Fruit fly (Drosophila melanogaster): ENCODE data around the gene RPA2.

RPA2 gene

dm6 chr2L:20944886-20945558 is 19.1 kb upstream of the RPA2 start (continued):
- TF ChIP-seq CG8281 (tag; optimal IDR thresholded peaks at IDR 0.05) (no peak), CG12155 (GFP tag; optimal IDR thresholded peaks at IDR 0.05) (no peak), usp (GFP tag; optimal IDR thresholded peaks at IDR 0.05) (no peak), en (GFP tag; optimal IDR thresholded peaks at IDR 0.05) (no peak), H15 (GFP tag; IDR thresholded peaks at IDR 0.05) (no peak), cg (GFP tag; optimal IDR thresholded peaks at IDR 0.05) (no peak), gcm (GFP tag; optimal IDR thresholded peaks at IDR 0.05) (peak; percentile 42), phol (tag; optimal IDR thresholded peaks at IDR 0.05) (peak; percentile 68), Trl (optimal IDR thresholded peaks at IDR 0.05) (peak in 1 of 2 experiments; percentile 35), Trl (GFP tag; optimal IDR thresholded peaks at IDR 0.05) (peak; percentile 2), CG15601 (tag; optimal IDR thresholded peaks at IDR 0.05) (peak; percentile 70), nau (GFP tag; optimal IDR thresholded peaks at IDR 0.05) (peak; percentile 21), B-H1 (GFP tag; IDR thresholded peaks at IDR 0.05) (no peak), kay (GFP tag; optimal IDR thresholded peaks at IDR 0.05) (no peak), CrebB (tag; optimal IDR thresholded peaks at IDR 0.05) (no peak), HLH4C (GFP tag; IDR thresholded peaks at IDR 0.05; ENCODE audit: partially characterized antibody) (no peak), pho (GFP tag; optimal IDR thresholded peaks at IDR 0.05) (no peak), seq (GFP tag; IDR thresholded peaks at IDR 0.05) (no peak), CG4360 (GFP tag; IDR thresholded peaks at IDR 0.05) (no peak), zf30C (GFP tag; optimal IDR thresholded peaks at IDR 0.05) (peak; percentile 65), scrt (GFP tag; optimal IDR thresholded peaks at IDR 0.05) (peak; percentile 66), vvl (GFP tag; IDR thresholded peaks at IDR 0.05) (0 out of 2 replicates have a peak, but pooled peaks have one; percentile 39), odd (GFP tag; optimal IDR thresholded peaks at IDR 0.05) (no peak), TFAM (GFP tag; optimal IDR thresholded peaks at IDR 0.05) (no peak), abd-A (tag; optimal IDR thresholded peaks at IDR 0.05) (peak; percentile 71), CG1233 (GFP tag; optimal IDR thresholded peaks at IDR 0.05) (peak; percentile 24), Bdp1 (GFP tag; optimal IDR thresholded peaks at IDR 0.05) (no peak), Atf-2 (GFP tag; optimal IDR thresholded peaks at IDR 0.05) (no peak), D (optimal IDR thresholded peaks at IDR 0.05) (no peak), D (GFP tag; optimal IDR thresholded peaks at IDR 0.05) (peak; percentile 66), CHES-1-like (GFP tag; optimal IDR thresholded peaks at IDR 0.05) (no peak), CG5953 (GFP tag; IDR thresholded peaks at IDR 0.05) (no peak), zfh1 (GFP tag; IDR thresholded peaks at IDR 0.05) (peak; percentile 66; the same call in 2 of the 3 replicates), CG2116 (GFP tag; optimal IDR thresholded peaks at IDR 0.05) (no peak), CG12769 (tag; optimal IDR thresholded peaks at IDR 0.05) (peak; percentile 56), CG7839 (tag; optimal IDR thresholded peaks at IDR 0.05) (peak; percentile 58), CG6683 (GFP tag; optimal IDR thresholded peaks at IDR 0.05) (no peak), pb (GFP tag; optimal IDR thresholded peaks at IDR 0.05) (no peak), NC2β (GFP tag; optimal IDR thresholded peaks at IDR 0.05) (peak; percentile 15), CG6765 (GFP tag; optimal IDR thresholded peaks at IDR 0.05) (no peak), mam (GFP tag; optimal IDR thresholded peaks at IDR 0.05) (peak; percentile 10), Oaz (GFP tag; IDR thresholded peaks at IDR 0.05) (no peak), Nf-YB (GFP tag; optimal IDR thresholded peaks at IDR 0.05) (peak; percentile 2), pita (GFP tag; optimal IDR thresholded peaks at IDR 0.05) (no peak), her (GFP tag; optimal IDR thresholded peaks at IDR 0.05) (no peak), ken (GFP tag; IDR thresholded peaks at IDR 0.05) (peak; percentile 45; the same call in 1 of the 3 replicates), Dad (GFP tag; optimal IDR thresholded peaks at IDR 0.05) (no peak), esg (GFP tag; conservative IDR thresholded peaks at IDR 0.05) (peak; percentile 43), gsb (GFP tag; IDR thresholded peaks at IDR 0.05) (no peak), Stat92E (GFP tag; optimal IDR thresholded peaks at IDR 0.05) (no peak), lab (GFP tag; optimal IDR thresholded peaks at IDR 0.05) (peak; percentile 62)
